Fruit fly (Drosophila melanogaster) whole organism, embryonic: ENCODE results near the gene CG3091.

Experiments used
- Ada2b ChIP-seq: fragments of 200-800 bp; sonication (Bioruptor generic); IDR thresholded peaks from 2 replicates; pipeline ENCODE4 v1.3.6; 2022; ENCODE audit warnings: missing biosample characterization, missing genetic modification characterization
- CG10274 ChIP-seq: fragments of 200-800 bp; sonication (Bioruptor generic); optimal IDR thresholded peaks from 3 replicates; lab custom pipeline; 2017; ENCODE audit warnings: missing biosample characterization, mild to moderate bottlenecking, missing genetic modification characterization
- CG10543 ChIP-seq: fragments of 200-800 bp; sonication (Bioruptor generic); optimal IDR thresholded peaks from 3 replicates; lab custom pipeline; 2017; ENCODE audit warnings: missing biosample characterization, mild to moderate bottlenecking, missing genetic modification characterization, moderate library complexity
- CG11560 ChIP-seq: fragments of 200-800 bp; sonication (Bioruptor generic); IDR thresholded peaks from 3 replicates; pipeline ENCODE4 v1.3.6; 2022; ENCODE audit warnings: missing biosample characterization, missing genetic modification characterization
- CG11696 ChIP-seq: fragments of 200-800 bp; sonication (Bioruptor generic); IDR thresholded peaks from 2 replicates; pipeline ENCODE4 v1.3.6; 2022; ENCODE audit warnings: missing biosample characterization, missing genetic modification characterization
- CG12659 ChIP-seq: fragments of 200-800 bp; sonication (Bioruptor generic); optimal IDR thresholded peaks from 3 replicates; lab custom pipeline; 2017; ENCODE audit warnings: mild to moderate bottlenecking, missing biosample characterization, missing genetic modification reagents, missing genetic modification characterization
- CG16813 ChIP-seq: fragments of 200-800 bp; sonication (Bioruptor generic); IDR thresholded peaks from 3 replicates; pipeline ENCODE4 v1.3.6; 2022; ENCODE audit warnings: missing biosample characterization, missing genetic modification characterization; ENCODE audit not compliant: partially characterized antibody
- CG18599 ChIP-seq: fragments of 200-800 bp; sonication (Bioruptor generic); optimal IDR thresholded peaks from 3 replicates; lab custom pipeline; 2017; ENCODE audit warnings: missing biosample characterization, missing genetic modification characterization, mild to moderate bottlenecking, moderate library complexity, missing genetic modification reagents
- CG2120 ChIP-seq: fragments of 200-800 bp; sonication (Bioruptor generic); optimal IDR thresholded peaks from 3 replicates; lab custom pipeline; 2016; ENCODE audit warnings: missing biosample characterization, missing genetic modification characterization
- CG2889 ChIP-seq: fragments of 200-800 bp; sonication (Bioruptor generic); IDR thresholded peaks from 3 replicates; pipeline ENCODE4 v1.3.6; 2022; ENCODE audit warnings: missing biosample characterization, missing genetic modification characterization
- CG3065 ChIP-seq: fragments of 200-800 bp; sonication (Bioruptor generic); optimal IDR thresholded peaks from 2 replicates; lab custom pipeline; 2016; ENCODE audit warnings: missing biosample characterization, missing genetic modification characterization
- CG31224 ChIP-seq: fragments of 200-800 bp; sonication (Bioruptor generic); IDR thresholded peaks from 2 replicates; pipeline ENCODE4 v1.3.6; 2022; ENCODE audit warnings: missing biosample characterization, missing genetic modification characterization
- CG33213 ChIP-seq: fragments of 200-800 bp; sonication (Bioruptor generic); optimal IDR thresholded peaks from 3 replicates; lab custom pipeline; 2016; ENCODE audit warnings: missing biosample characterization, missing genetic modification characterization
- CG34376 ChIP-seq: fragments of 200-800 bp; sonication (Bioruptor generic); optimal IDR thresholded peaks from 2 replicates; lab custom pipeline; 2018; ENCODE audit warnings: missing biosample characterization, mild to moderate bottlenecking, missing genetic modification characterization
- CG5245 ChIP-seq: fragments of 200-800 bp; sonication (Bioruptor generic); optimal IDR thresholded peaks from 3 replicates; lab custom pipeline; 2016; ENCODE audit warnings: missing biosample characterization, missing genetic modification characterization
- CG8478 ChIP-seq: fragments of >200 bp; optimal IDR thresholded peaks from 2 replicates; lab custom pipeline; 2018
- CG8765 ChIP-seq: fragments of 200-800 bp; sonication (Bioruptor generic); IDR thresholded peaks from 2 replicates; pipeline ENCODE4 v1.3.6; 2022; ENCODE audit warnings: missing biosample characterization, missing genetic modification characterization
- Camta ChIP-seq: fragments of 200-800 bp; sonication (Bioruptor generic); optimal IDR thresholded peaks from 2 replicates; lab custom pipeline; 2016; ENCODE audit warnings: missing biosample characterization, missing genetic modification characterization
- CkIIα-i1 ChIP-seq: fragments of 200-800 bp; sonication (Bioruptor generic); IDR thresholded peaks from 2 replicates; pipeline ENCODE4 v1.3.6; 2022; ENCODE audit warnings: missing biosample characterization, missing genetic modification characterization
- CoRest ChIP-seq: fragments of 200-800 bp; sonication (Bioruptor generic); optimal IDR thresholded peaks from 3 replicates; lab custom pipeline; 2018; ENCODE audit warnings: missing biosample characterization, mild to moderate bottlenecking, missing genetic modification characterization, moderate library complexity
- Dbx ChIP-seq: fragments of 200-800 bp; sonication (Bioruptor generic); IDR thresholded peaks from 3 replicates; pipeline ENCODE4 v1.3.6; 2022; ENCODE audit warnings: missing biosample characterization, missing genetic modification characterization
- Deaf1 ChIP-seq: fragments of 200-800 bp; optimal IDR thresholded peaks from 3 replicates; lab custom pipeline; 2019; ENCODE audit warnings: missing biosample characterization, mild to moderate bottlenecking, missing genetic modification characterization, moderate library complexity
- HLHmδ ChIP-seq: fragments of 200-800 bp; sonication (Bioruptor generic); optimal IDR thresholded peaks from 2 replicates; lab custom pipeline; 2018; ENCODE audit warnings: missing biosample characterization, mild to moderate bottlenecking, missing genetic modification characterization, moderate library complexity
- Med ChIP-seq: fragments of 200-800 bp; sonication (Bioruptor generic); peaks from one replicate; lab custom pipeline; 2016; ENCODE audit warnings: missing biosample characterization, missing genetic modification characterization, mild to moderate bottlenecking, inconsistent platforms, moderate library complexity
- Meics ChIP-seq: fragments of 200-800 bp; sonication (Bioruptor generic); optimal IDR thresholded peaks from 2 replicates; lab custom pipeline; 2017; ENCODE audit warnings: missing biosample characterization, mild to moderate bottlenecking, missing genetic modification characterization
- PHDP ChIP-seq: fragments of 200-800 bp; sonication (Bioruptor generic); optimal IDR thresholded peaks from 3 replicates; lab custom pipeline; 2018; ENCODE audit warnings: missing biosample characterization, mild to moderate bottlenecking, missing genetic modification characterization, moderate library complexity
- bowl ChIP-seq: fragments of 200-800 bp; sonication (Bioruptor generic); IDR thresholded peaks from 2 replicates; pipeline ENCODE4 v1.3.6; 2022; ENCODE audit warnings: missing biosample characterization, missing genetic modification characterization
- ci ChIP-seq: fragments of 200-800 bp; sonication (Bioruptor generic); IDR thresholded peaks from 3 replicates; pipeline ENCODE4 v1.3.6; 2022; ENCODE audit warnings: missing biosample characterization, missing genetic modification characterization
- crol ChIP-seq: fragments of 200-800 bp; sonication (Bioruptor generic); IDR thresholded peaks from 2 replicates; pipeline ENCODE4 v1.3.6; 2022; ENCODE audit warnings: missing biosample characterization, missing genetic modification characterization
- dan ChIP-seq: fragments of 200-800 bp; sonication (Bioruptor generic); IDR thresholded peaks from 2 replicates; pipeline ENCODE4 v1.3.6; 2022; ENCODE audit warnings: missing biosample characterization, missing genetic modification characterization
- dysf ChIP-seq: fragments of 200-800 bp; sonication (Bioruptor generic); IDR thresholded peaks from 3 replicates; pipeline ENCODE4 v1.3.6; 2022; ENCODE audit warnings: missing biosample characterization, missing genetic modification characterization
- exex ChIP-seq: fragments of 200-800 bp; sonication (Bioruptor generic); optimal IDR thresholded peaks from 4 replicates; lab custom pipeline; 2018; ENCODE audit warnings: missing biosample characterization, mild to moderate bottlenecking, missing genetic modification characterization, moderate library complexity
- ftz-f1 ChIP-seq: fragments of 200-800 bp; sonication (Bioruptor generic); optimal IDR thresholded peaks from 2 replicates; lab custom pipeline; 2016; ENCODE audit warnings: missing biosample characterization, missing genetic modification characterization
- gfzf ChIP-seq: fragments of 200-800 bp; sonication (Bioruptor generic); optimal IDR thresholded peaks from 2 replicates; lab custom pipeline; 2016; ENCODE audit warnings: missing biosample characterization, mild to moderate bottlenecking, missing genetic modification characterization, moderate library complexity
- gt ChIP-seq: fragments of 200-800 bp; sonication (Bioruptor generic); IDR thresholded peaks from 2 replicates; pipeline ENCODE4 v1.3.6; 2022; ENCODE audit warnings: missing biosample characterization, missing genetic modification characterization
- hb ChIP-seq: fragments of 200-800 bp; sonication (Bioruptor generic); IDR thresholded peaks from 3 replicates; pipeline ENCODE4 v1.3.6; 2022; ENCODE audit warnings: missing biosample characterization, missing genetic modification characterization; ENCODE audit not compliant: partially characterized antibody
- ind ChIP-seq: fragments of 200-800 bp; sonication (Bioruptor generic); optimal IDR thresholded peaks from 3 replicates; lab custom pipeline; 2016; ENCODE audit warnings: missing biosample characterization, missing genetic modification characterization
- jigr1 ChIP-seq: fragments of 200-800 bp; sonication (Bioruptor generic); IDR thresholded peaks from 3 replicates; pipeline ENCODE4 v1.3.6; 2022; ENCODE audit warnings: missing biosample characterization, missing genetic modification characterization
- jing ChIP-seq: fragments of 200-800 bp; sonication (Bioruptor generic); optimal IDR thresholded peaks from 2 replicates; lab custom pipeline; 2018; ENCODE audit warnings: missing biosample characterization, mild to moderate bottlenecking, missing genetic modification characterization
- kni ChIP-seq: fragments of 200-800 bp; sonication (Bioruptor generic); optimal IDR thresholded peaks from 3 replicates; lab custom pipeline; 2017; ENCODE audit warnings: mild to moderate bottlenecking, missing biosample characterization, missing genetic modification reagents, missing genetic modification characterization
- mam ChIP-seq: fragments of 200-800 bp; sonication (Bioruptor generic); optimal IDR thresholded peaks from 3 replicates; lab custom pipeline; 2016; ENCODE audit warnings: missing biosample characterization, missing genetic modification characterization
- prd ChIP-seq, 3 experiments: fragments of >200 bp in 2 of 3; fragments of 200-800 bp in 1 of 3; sonication (Bioruptor generic) in 1 of 3; optimal IDR thresholded peaks in 2 of 3; IDR thresholded peaks in 1 of 3; 2 replicates in 2 of 3; 3 replicates in 1 of 3; pipeline versions ENCODE4 v1.3.6 to Lab custom; 2017 to 2022; ENCODE audit warnings: missing biosample characterization in 1 of 3, missing genetic modification characterization in 1 of 3
- sd ChIP-seq: fragments of 200-800 bp; sonication (Bioruptor generic); optimal IDR thresholded peaks from 3 replicates; lab custom pipeline; 2018; ENCODE audit warnings: missing biosample characterization, mild to moderate bottlenecking, missing genetic modification characterization, moderate library complexity
- sima ChIP-seq: fragments of 200-800 bp; sonication (Bioruptor generic); optimal IDR thresholded peaks from 2 replicates; lab custom pipeline; 2016; ENCODE audit warnings: missing biosample characterization, missing genetic modification characterization
- sr ChIP-seq: fragments of 200-800 bp; sonication (Bioruptor generic); IDR thresholded peaks from 3 replicates; pipeline ENCODE4 v1.3.6; 2022; ENCODE audit warnings: missing biosample characterization, missing genetic modification characterization
- tll ChIP-seq, 2 experiments: fragments of 200-800 bp in 1 of 2; fragments of >200 bp in 1 of 2; sonication (Bioruptor generic) in 1 of 2; optimal IDR thresholded peaks; 2 replicates each; lab custom pipeline; 2017 to 2019; ENCODE audit warnings: missing biosample characterization in 2 of 2, missing genetic modification characterization in 2 of 2, mild to moderate bottlenecking in 1 of 2, moderate library complexity in 1 of 2
- unpg ChIP-seq: fragments of 200-800 bp; sonication (Bioruptor generic); optimal IDR thresholded peaks from 3 replicates; lab custom pipeline; 2018; ENCODE audit warnings: missing biosample characterization, mild to moderate bottlenecking, missing genetic modification characterization, moderate library complexity
- vvl ChIP-seq: fragments of 200-800 bp; sonication (Bioruptor generic); IDR thresholded peaks from 2 replicates; pipeline ENCODE4 v1.3.6; 2022; ENCODE audit warnings: missing biosample characterization, missing genetic modification characterization
- z ChIP-seq: fragments of 200-800 bp; sonication (Bioruptor generic); IDR thresholded peaks from 3 replicates; pipeline ENCODE4 v1.3.6; 2022; ENCODE audit warnings: missing biosample characterization, missing genetic modification characterization

Gene CG3091

DNA sequence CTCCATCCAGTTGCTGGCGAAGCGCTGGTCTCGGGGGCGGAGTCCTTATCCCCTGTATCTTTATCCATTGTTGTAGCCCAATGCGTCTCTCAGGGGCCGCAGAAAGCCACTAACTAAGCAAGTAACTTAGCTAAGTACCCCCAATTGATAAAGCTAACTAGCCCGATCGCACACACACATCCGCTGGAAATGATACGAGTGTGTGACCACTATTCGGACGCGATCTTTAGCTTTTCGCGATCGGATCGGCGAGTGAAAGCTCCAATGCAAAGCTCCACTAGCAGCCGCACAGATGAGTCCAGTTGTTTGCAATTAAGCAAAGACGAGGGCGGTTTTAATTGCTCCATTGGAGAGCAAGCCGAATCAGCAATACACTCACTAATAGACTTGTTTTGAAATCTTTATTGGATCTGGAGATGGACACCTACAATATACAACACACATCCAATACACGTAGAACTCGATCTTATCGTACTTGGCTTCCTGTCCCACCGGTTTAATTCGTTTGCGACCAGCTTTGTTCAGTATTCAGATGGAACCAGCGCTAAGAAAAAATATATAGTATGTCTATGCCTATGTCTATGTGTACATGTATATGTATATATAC lies at the start of gene CG3091 (continued):
- TF ChIP-seq jigr1 (GFP tag; lab: Robert Waterston, UW) (no peak), Med (GFP tag; lab: Kevin White, UChicago) (peak; percentile 75), mam (GFP tag; lab: Kevin White, UChicago) (peak; percentile 27), Ada2b (GFP tag; lab: Robert Waterston, UW) (0 out of 2 replicates have a peak, but pooled peaks have one; percentile 15), exex (tag; lab: Kevin White, UChicago) (peak; percentile 59), dysf (GFP tag; lab: Robert Waterston, UW) (peak; percentile 63; the same call in 2 of the 3 replicates), CG3065 (GFP tag; lab: Kevin White, UChicago) (no peak), vvl (GFP tag; lab: Robert Waterston, UW) (peak; percentile 36; the same call in 1 of the 2 replicates), sr (GFP tag; lab: Robert Waterston, UW) (no peak), PHDP (tag; lab: Kevin White, UChicago) (no peak), dan (GFP tag; lab: Robert Waterston, UW) (no peak), CG11560 (tag; lab: Robert Waterston, UW) (no peak), CG18599 (peak; percentile 43), CG2889 (GFP tag; lab: Robert Waterston, UW) (no peak), CG34376 (GFP tag; lab: Kevin White, UChicago) (peak; percentile 53), unpg (GFP tag; lab: Kevin White, UChicago) (no peak), CG33213 (GFP tag; lab: Kevin White, UChicago) (no peak), sima (GFP tag; lab: Kevin White, UChicago) (no peak), CoRest (tag; lab: Kevin White, UChicago) (no peak)

DNA sequence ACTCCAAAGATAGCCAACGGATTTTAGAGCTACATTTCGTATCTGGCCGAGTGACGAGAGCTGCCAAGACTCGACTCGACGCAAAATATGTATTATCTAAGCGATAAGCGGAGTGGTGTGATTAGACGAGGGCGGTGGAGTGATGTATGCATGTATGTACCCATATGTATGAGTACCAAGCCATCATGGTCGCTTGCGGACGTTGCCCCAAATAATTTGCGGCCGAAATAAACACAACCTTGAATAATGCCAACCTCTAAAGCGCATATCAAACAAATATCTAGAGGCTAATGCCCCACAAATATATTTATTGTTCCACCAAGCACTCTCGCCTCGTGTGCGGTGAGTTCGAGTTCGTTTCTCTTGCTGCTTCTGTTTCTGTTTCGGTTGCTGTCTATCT lies 48.9 kb upstream of the CG3091 start:
- no peak for TF ChIP-seq gfzf
- TF ChIP-seq Dbx (GFP tag; lab: Robert Waterston, UW) = no peak
- TF ChIP-seq CG5245 (GFP tag; lab: Kevin White, UChicago) = no peak
- TF ChIP-seq z (GFP tag; lab: Robert Waterston, UW) = 0 out of 3 replicates have a peak, but pooled peaks have one; percentile 4
- no peak for TF ChIP-seq unpg (GFP tag; lab: Kevin White, UChicago)
- TF ChIP-seq hb (GFP tag; lab: Robert Waterston, UW) = no peak
- peak; percentile 73 for TF ChIP-seq Med (GFP tag; lab: Kevin White, UChicago)
- TF ChIP-seq CG8765 (GFP tag; lab: Robert Waterston, UW) = no peak
- no peak for TF ChIP-seq ci (GFP tag; lab: Robert Waterston, UW)
- TF ChIP-seq HLHmδ (GFP tag; lab: Kevin White, UChicago) = no peak
- TF ChIP-seq jing (GFP tag; lab: Kevin White, UChicago) = no peak
- TF ChIP-seq CkIIα-i1 (GFP tag; lab: Robert Waterston, UW) = no peak
- TF ChIP-seq CG11696 (GFP tag; lab: Robert Waterston, UW) = 0 out of 2 replicates have a peak, but pooled peaks have one; percentile 18
- TF ChIP-seq kni (GFP tag; lab: Kevin White, UChicago) = no peak
- TF ChIP-seq Deaf1 (tag; lab: Kevin White, UChicago) = no peak
- no peak for TF ChIP-seq ind (GFP tag; lab: Kevin White, UChicago)
- TF ChIP-seq prd (optimal IDR thresholded peaks at IDR 0.05; lab: Kevin White, UChicago) = no peak
- no peak for TF ChIP-seq prd (GFP tag; IDR thresholded peaks at IDR 0.05; lab: Robert Waterston, UW)
- no peak for TF ChIP-seq CG12659 (GFP tag; lab: Kevin White, UChicago)
- peak; percentile 47 for TF ChIP-seq exex (tag; lab: Kevin White, UChicago)
- TF ChIP-seq crol (GFP tag; lab: Robert Waterston, UW) = 0 out of 2 replicates have a peak, but pooled peaks have one; percentile 6
- TF ChIP-seq CG16813 (GFP tag; lab: Robert Waterston, UW) = no peak
- no peak for TF ChIP-seq tll (GFP tag; optimal IDR thresholded peaks at IDR 0.05; lab: Kevin White, UChicago)
- no peak for TF ChIP-seq CG2120
- peak; percentile 8 for TF ChIP-seq Meics (GFP tag; lab: Kevin White, UChicago)
- TF ChIP-seq CG8478 (lab: Kevin White, UChicago) = no peak
- TF ChIP-seq CG10274 (GFP tag; lab: Kevin White, UChicago) = no peak
- no peak for TF ChIP-seq Camta (GFP tag; lab: Kevin White, UChicago)
- peak; percentile 40 for TF ChIP-seq sd (tag; lab: Kevin White, UChicago)
- no peak for TF ChIP-seq gt
- peak; percentile 70 for TF ChIP-seq ftz-f1 (GFP tag; lab: Kevin White, UChicago)
- TF ChIP-seq bowl (GFP tag; lab: Robert Waterston, UW) = no peak
- TF ChIP-seq CG31224 = no peak
- TF ChIP-seq CG10543 = peak; percentile 42
